Fruit fly (Drosophila melanogaster) whole organism, prepupa: ENCODE measurements around the gene Ctr1A.
A peak's percentile ranks its signal among the peaks of the same experiment; 100 is the strongest.

Source experiments
- CG10631 ChIP-seq: fragments of 200-800 bp; sonication (Bioruptor generic); optimal IDR thresholded peaks from 2 replicates; lab custom pipeline; 2016; ENCODE audit warnings: missing biosample characterization, missing genetic modification characterization
- CG11294 ChIP-seq: fragments of 200-800 bp; sonication (Bioruptor generic); IDR thresholded peaks from 2 replicates; pipeline ENCODE4 v1.3.6; 2022; ENCODE audit warnings: missing biosample characterization, missing genetic modification characterization
- CG11902 ChIP-seq: fragments of 200-800 bp; sonication (Bioruptor generic); optimal IDR thresholded peaks from 3 replicates; lab custom pipeline; 2016; ENCODE audit warnings: missing biosample characterization, missing genetic modification characterization
- CG15336 ChIP-seq: fragments of 200-800 bp; sonication (Bioruptor generic); IDR thresholded peaks from 2 replicates; pipeline ENCODE4 v1.3.6; 2022; ENCODE audit warnings: missing biosample characterization, missing genetic modification characterization
- CG1621 ChIP-seq: fragments of 200-800 bp; sonication (Bioruptor generic); optimal IDR thresholded peaks from 3 replicates; lab custom pipeline; 2018; ENCODE audit warnings: missing biosample characterization, mild to moderate bottlenecking, missing genetic modification characterization
- CG16779 ChIP-seq: fragments of 200-800 bp; sonication (Bioruptor generic); optimal IDR thresholded peaks from 3 replicates; lab custom pipeline; 2017; ENCODE audit warnings: missing biosample characterization, mild to moderate bottlenecking, missing genetic modification characterization
- CG3032 ChIP-seq: fragments of 200-800 bp; optimal IDR thresholded peaks from 2 replicates; lab custom pipeline; 2019; ENCODE audit warnings: missing biosample characterization, mild to moderate bottlenecking, missing genetic modification characterization, moderate library complexity
- CG31627 ChIP-seq: fragments of 200-800 bp; sonication (Bioruptor generic); optimal IDR thresholded peaks from 3 replicates; lab custom pipeline; 2016; ENCODE audit warnings: missing biosample characterization, missing genetic modification characterization
- CG32006 ChIP-seq: fragments of 200-800 bp; sonication (Bioruptor generic); optimal IDR thresholded peaks from 3 replicates; lab custom pipeline; 2017; ENCODE audit warnings: missing biosample characterization, mild to moderate bottlenecking, missing genetic modification characterization
- CG34406 ChIP-seq: fragments of 200-800 bp; sonication (Bioruptor generic); optimal IDR thresholded peaks from 3 replicates; lab custom pipeline; 2016; ENCODE audit warnings: missing biosample characterization, missing genetic modification characterization
- CG3919 ChIP-seq: fragments of 200-800 bp; sonication (Bioruptor generic); optimal IDR thresholded peaks from 3 replicates; lab custom pipeline; 2016; ENCODE audit warnings: missing biosample characterization, missing genetic modification characterization
- CG4318 ChIP-seq: fragments of 200-800 bp; sonication (Bioruptor generic); optimal IDR thresholded peaks from 3 replicates; lab custom pipeline; 2017; ENCODE audit warnings: missing biosample characterization, mild to moderate bottlenecking, missing genetic modification characterization
- CG6163 ChIP-seq: fragments of 200-800 bp; sonication (Bioruptor generic); IDR thresholded peaks from 3 replicates; pipeline ENCODE4 v1.3.6; 2022; ENCODE audit warnings: missing biosample characterization, missing genetic modification characterization
- CG6276 ChIP-seq: fragments of 200-800 bp; sonication (Bioruptor generic); optimal IDR thresholded peaks from 2 replicates; lab custom pipeline; 2017; ENCODE audit warnings: missing biosample characterization, mild to moderate bottlenecking, missing genetic modification characterization
- CG6792 ChIP-seq: fragments of 200-800 bp; sonication (Bioruptor generic); optimal IDR thresholded peaks from 3 replicates; lab custom pipeline; 2016; ENCODE audit warnings: missing biosample characterization, missing genetic modification characterization
- CG6808 ChIP-seq: fragments of 200-800 bp; sonication (Bioruptor generic); optimal IDR thresholded peaks from 3 replicates; lab custom pipeline; 2017; ENCODE audit warnings: missing biosample characterization, missing genetic modification characterization, mild to moderate bottlenecking, moderate library complexity, missing genetic modification reagents
- CG6854 ChIP-seq: fragments of 200-800 bp; sonication (Bioruptor generic); optimal IDR thresholded peaks from 2 replicates; lab custom pipeline; 2017; ENCODE audit warnings: missing biosample characterization, mild to moderate bottlenecking, missing genetic modification characterization
- CG7368 ChIP-seq: fragments of 200-800 bp; sonication (Bioruptor generic); optimal IDR thresholded peaks from 3 replicates; lab custom pipeline; 2016; ENCODE audit warnings: missing biosample characterization, missing genetic modification characterization
- CG8319 ChIP-seq: fragments of 200-800 bp; sonication (Bioruptor generic); optimal IDR thresholded peaks from 3 replicates; lab custom pipeline; 2016; ENCODE audit warnings: missing biosample characterization, missing genetic modification characterization
- CG8632 ChIP-seq: fragments of 200-800 bp; sonication (Bioruptor generic); optimal IDR thresholded peaks from 3 replicates; lab custom pipeline; 2016; ENCODE audit warnings: missing biosample characterization, missing genetic modification characterization
- Eip78C ChIP-seq: fragments of 200-800 bp; sonication (Bioruptor generic); peaks from one replicate; lab custom pipeline; 2016; ENCODE audit warnings: missing biosample characterization, missing genetic modification characterization
- Eip93F ChIP-seq: fragments of 200-800 bp; sonication (Bioruptor generic); optimal IDR thresholded peaks from 2 replicates; lab custom pipeline; 2016; ENCODE audit warnings: missing biosample characterization, mild to moderate bottlenecking, missing genetic modification characterization
- Ets21C ChIP-seq: fragments of 200-800 bp; sonication (Bioruptor generic); optimal IDR thresholded peaks from 3 replicates; lab custom pipeline; 2016; ENCODE audit warnings: missing biosample characterization, missing genetic modification characterization
- Ets96B ChIP-seq: fragments of 200-800 bp; optimal IDR thresholded peaks from 2 replicates; lab custom pipeline; 2019; ENCODE audit warnings: missing biosample characterization, mild to moderate bottlenecking, missing genetic modification characterization, moderate library complexity
- Gug ChIP-seq: fragments of 200-800 bp; sonication (Bioruptor generic); IDR thresholded peaks from 2 replicates; pipeline ENCODE4 v1.3.6; 2022; ENCODE audit warnings: missing biosample characterization, missing genetic modification characterization
- Hr38 ChIP-seq: sonication (Bioruptor generic); optimal IDR thresholded peaks from 2 replicates; lab custom pipeline; 2016; ENCODE audit warnings: missing biosample characterization, missing genetic modification characterization
- Hr4 ChIP-seq: fragments of 200-800 bp; sonication (Bioruptor generic); optimal IDR thresholded peaks from 3 replicates; lab custom pipeline; 2016; ENCODE audit warnings: missing biosample characterization, missing genetic modification characterization
- Lpt ChIP-seq: fragments of 200-800 bp; sonication (Bioruptor generic); optimal IDR thresholded peaks from 3 replicates; lab custom pipeline; 2016; ENCODE audit warnings: missing biosample characterization, missing genetic modification characterization
- Met ChIP-seq: fragments of 200-800 bp; sonication (Bioruptor generic); optimal IDR thresholded peaks from 3 replicates; lab custom pipeline; 2016; ENCODE audit warnings: missing biosample characterization, missing genetic modification characterization
- OdsH ChIP-seq: fragments of 200-800 bp; sonication (Bioruptor generic); optimal IDR thresholded peaks from 3 replicates; lab custom pipeline; 2016; ENCODE audit warnings: missing biosample characterization, missing genetic modification characterization
- Smox ChIP-seq: fragments of 200-800 bp; sonication (Bioruptor generic); optimal IDR thresholded peaks from 3 replicates; lab custom pipeline; 2016; ENCODE audit warnings: missing biosample characterization, missing genetic modification characterization
- Sox14 ChIP-seq: fragments of 200-800 bp; sonication (Bioruptor generic); optimal IDR thresholded peaks from 3 replicates; lab custom pipeline; 2016; ENCODE audit warnings: missing biosample characterization, missing genetic modification characterization
- Sox15 ChIP-seq: fragments of 200-800 bp; sonication (Bioruptor generic); optimal IDR thresholded peaks from 3 replicates; lab custom pipeline; 2016; ENCODE audit warnings: missing biosample characterization, missing genetic modification characterization
- acj6 ChIP-seq: fragments of 200-800 bp; sonication (Bioruptor generic); optimal IDR thresholded peaks from 3 replicates; lab custom pipeline; 2016; ENCODE audit warnings: missing biosample characterization, missing genetic modification characterization
- dsx ChIP-seq: fragments of 200-800 bp; optimal IDR thresholded peaks from 3 replicates; lab custom pipeline; 2019; ENCODE audit warnings: missing biosample characterization, mild to moderate bottlenecking, missing genetic modification characterization, moderate library complexity; ENCODE audit not compliant: poor library complexity, severe bottlenecking
- eg ChIP-seq: fragments of 200-800 bp; sonication (Bioruptor generic); IDR thresholded peaks from 3 replicates; pipeline ENCODE4 v1.3.6; 2022; ENCODE audit warnings: missing biosample characterization, missing genetic modification characterization
- esn ChIP-seq: fragments of 200-800 bp; sonication (Bioruptor generic); optimal IDR thresholded peaks from 2 replicates; lab custom pipeline; 2016; ENCODE audit warnings: missing biosample characterization, mild to moderate bottlenecking, missing genetic modification characterization, moderate library complexity
- fd59A ChIP-seq: fragments of 200-800 bp; sonication (Bioruptor generic); optimal IDR thresholded peaks from 2 replicates; lab custom pipeline; 2017; ENCODE audit warnings: missing biosample characterization, mild to moderate bottlenecking, missing genetic modification characterization, missing genetic modification reagents
- fd85E ChIP-seq: fragments of 200-800 bp; sonication (Bioruptor generic); optimal IDR thresholded peaks from 3 replicates; lab custom pipeline; 2016; ENCODE audit warnings: missing biosample characterization, missing genetic modification characterization
- fkh ChIP-seq: fragments of 200-800 bp; sonication (Bioruptor generic); optimal IDR thresholded peaks from 3 replicates; lab custom pipeline; 2017; ENCODE audit warnings: missing biosample characterization, mild to moderate bottlenecking, missing genetic modification characterization, moderate library complexity
- lz ChIP-seq: fragments of 200-800 bp; sonication (Bioruptor generic); optimal IDR thresholded peaks from 3 replicates; lab custom pipeline; 2016; ENCODE audit warnings: missing biosample characterization, missing genetic modification characterization
- net ChIP-seq: fragments of 200-800 bp; sonication (Bioruptor generic); optimal IDR thresholded peaks from 3 replicates; lab custom pipeline; 2016; ENCODE audit warnings: missing biosample characterization, missing genetic modification characterization
- pdm3 ChIP-seq: fragments of 200-800 bp; sonication (Bioruptor generic); optimal IDR thresholded peaks from 3 replicates; lab custom pipeline; 2016; ENCODE audit warnings: missing biosample characterization, missing genetic modification characterization
- salr ChIP-seq, 2 experiments: fragments of 200-800 bp; sonication (Bioruptor generic); optimal IDR thresholded peaks; 3 replicates each; lab custom pipeline; 2016 to 2018; ENCODE audit warnings: missing biosample characterization in 2 of 2, missing genetic modification characterization in 2 of 2, mild to moderate bottlenecking in 1 of 2
- spab ChIP-seq: fragments of 200-800 bp; sonication (Bioruptor generic); optimal IDR thresholded peaks from 2 replicates; lab custom pipeline; 2017; ENCODE audit warnings: missing biosample characterization, mild to moderate bottlenecking, missing genetic modification characterization, missing genetic modification reagents
- ss ChIP-seq, 2 experiments: fragments of 200-800 bp; sonication (Bioruptor generic); optimal IDR thresholded peaks; 2 replicates in 1 of 2; 3 replicates in 1 of 2; lab custom pipeline; 2017 to 2018; ENCODE audit warnings: mild to moderate bottlenecking in 2 of 2, missing biosample characterization in 2 of 2, missing genetic modification characterization in 2 of 2, moderate library complexity in 1 of 2
- svp ChIP-seq: fragments of 200-800 bp; sonication (Bioruptor generic); peaks from one replicate; lab custom pipeline; 2016; ENCODE audit warnings: missing biosample characterization, missing genetic modification characterization
- topi ChIP-seq: fragments of 200-800 bp; sonication (Bioruptor generic); optimal IDR thresholded peaks from 3 replicates; lab custom pipeline; 2016; ENCODE audit warnings: missing biosample characterization, missing genetic modification characterization
- vri ChIP-seq: fragments of 200-800 bp; sonication (Bioruptor generic); optimal IDR thresholded peaks from 3 replicates; lab custom pipeline; 2016; ENCODE audit warnings: missing biosample characterization, mild to moderate bottlenecking, missing genetic modification characterization

Gene Ctr1A

dm6 chrX:6646846-6647245 lies 14.6 kb upstream of the Ctr1A start (continued):
- TF ChIP-seq acj6 (GFP tag; lab: Kevin White, UChicago) (peak; percentile 26), eg (GFP tag; lab: Robert Waterston, UW) (no peak)

dm6 chrX:6654198-6654831 lies 7.1 kb upstream of the Ctr1A start, which contains the start of the genes CG3226 and Cdc7:
Gene CG3226, minus strand, starts transcription at chrX:6654248.
Gene Cdc7, plus strand, starts transcription at chrX:6654541.
- peak; percentile 4 to 27 for TF ChIP-seq salr (GFP tag; optimal IDR thresholded peaks at IDR 0.05; lab: Kevin White, UChicago)
- peak; percentile 72 for TF ChIP-seq Met (GFP tag; lab: Kevin White, UChicago)
- TF ChIP-seq CG6808: peak; percentile 74
- TF ChIP-seq CG6854 (GFP tag; lab: Kevin White, UChicago): peak; percentile 66
- peak; percentile 46 for TF ChIP-seq fd85E (GFP tag; lab: Kevin White, UChicago)
- TF ChIP-seq CG7368 (GFP tag; lab: Kevin White, UChicago): peak; percentile 60
- peak; percentile 60 for TF ChIP-seq CG8632 (GFP tag; lab: Kevin White, UChicago)
- TF ChIP-seq CG11294: no peak
- TF ChIP-seq Lpt (GFP tag; lab: Kevin White, UChicago): peak; percentile 35
- peak; percentile 31 for TF ChIP-seq CG16779 (tag; lab: Kevin White, UChicago)
- TF ChIP-seq Eip93F (GFP tag; lab: Kevin White, UChicago): peak; percentile 18
- peak; percentile 69 for TF ChIP-seq pdm3 (GFP tag; lab: Kevin White, UChicago)
- TF ChIP-seq CG6163 (GFP tag; lab: Robert Waterston, UW): peak; percentile 54; the same call in 1 of the 3 replicates
- peak; percentile 61 for TF ChIP-seq svp (GFP tag; lab: Kevin White, UChicago)
- TF ChIP-seq Hr4 (GFP tag; lab: Kevin White, UChicago): no peak
- TF ChIP-seq CG1621 (tag; lab: Kevin White, UChicago): peak; percentile 51
- peak; percentile 9 for TF ChIP-seq CG6276 (GFP tag; lab: Kevin White, UChicago)
- peak; percentile 53 for TF ChIP-seq Sox14 (GFP tag; lab: Kevin White, UChicago)
- TF ChIP-seq CG3032 (tag; lab: Kevin White, UChicago): peak; percentile 45
- peak; percentile 64 for TF ChIP-seq CG34406 (GFP tag; lab: Kevin White, UChicago)
- peak; percentile 50 for TF ChIP-seq CG31627
- TF ChIP-seq Smox (GFP tag; lab: Kevin White, UChicago): peak; percentile 56
- no peak for TF ChIP-seq Ets21C (GFP tag; lab: Kevin White, UChicago)
- TF ChIP-seq dsx (GFP tag; lab: Kevin White, UChicago): peak; percentile 33
- TF ChIP-seq Eip78C (GFP tag; lab: Kevin White, UChicago): peak; percentile 91
- TF ChIP-seq lz: peak; percentile 50
- peak; percentile 32 for TF ChIP-seq Ets96B (tag; lab: Kevin White, UChicago)
- peak; percentile 42 for TF ChIP-seq CG32006
- peak; percentile 64 to 78 for TF ChIP-seq ss (GFP tag; optimal IDR thresholded peaks at IDR 0.05; lab: Kevin White, UChicago)
- TF ChIP-seq fkh: peak; percentile 56
- peak; percentile 64 for TF ChIP-seq CG3919 (GFP tag; lab: Kevin White, UChicago)
- TF ChIP-seq spab (GFP tag; lab: Kevin White, UChicago): peak; percentile 18
- TF ChIP-seq esn: peak; percentile 76
- TF ChIP-seq CG6792 (GFP tag; lab: Kevin White, UChicago): peak; percentile 64
- peak; percentile 46 for TF ChIP-seq CG10631 (GFP tag; lab: Kevin White, UChicago)
- TF ChIP-seq CG11902: no peak
- peak; percentile 55 for TF ChIP-seq CG8319
- TF ChIP-seq vri (GFP tag; lab: Kevin White, UChicago): peak; percentile 59
- TF ChIP-seq CG4318: no peak
- TF ChIP-seq Sox15 (GFP tag; lab: Kevin White, UChicago): no peak
- no peak for TF ChIP-seq Gug (GFP tag; lab: Robert Waterston, UW)
- peak; percentile 70 for TF ChIP-seq net (GFP tag; lab: Kevin White, UChicago)
- no peak for TF ChIP-seq CG15336 (GFP tag; lab: Robert Waterston, UW)
- peak; percentile 35 for TF ChIP-seq fd59A
- TF ChIP-seq topi (GFP tag; lab: Kevin White, UChicago): peak; percentile 70
- peak; percentile 67 for TF ChIP-seq OdsH (GFP tag; lab: Kevin White, UChicago)
- no peak for TF ChIP-seq Hr38 (GFP tag; lab: Kevin White, UChicago)
- TF ChIP-seq acj6 (GFP tag; lab: Kevin White, UChicago): peak; percentile 67
